Fruit fly (Drosophila melanogaster) whole organism, embryonic: Measurements from ENCODE around the gene enc.
A peak's percentile ranks its signal among the peaks of the same experiment; 100 is the strongest.

Experiments
- ATbp ChIP-seq: fragments of 200-800 bp; sonication (Bioruptor generic); optimal IDR thresholded peaks from 2 replicates; lab custom pipeline; 2017; ENCODE audit warnings: missing biosample characterization, mild to moderate bottlenecking, missing genetic modification characterization, missing genetic modification reagents
- Atf3 ChIP-seq: fragments of 200-800 bp; sonication (Bioruptor generic); optimal IDR thresholded peaks from 3 replicates; lab custom pipeline; 2016; ENCODE audit warnings: missing biosample characterization, missing genetic modification characterization
- Awh ChIP-seq: fragments of 200-800 bp; sonication (Bioruptor generic); IDR thresholded peaks from 2 replicates; pipeline ENCODE4, ENCODE4 v1.3.6; 2022; ENCODE audit warnings: missing biosample characterization, missing genetic modification characterization
- Blimp-1 ChIP-seq: fragments of 200-800 bp; sonication (Bioruptor generic); optimal IDR thresholded peaks from 3 replicates; lab custom pipeline; 2018; ENCODE audit warnings: missing biosample characterization, missing genetic modification characterization, mild to moderate bottlenecking, moderate library complexity, missing genetic modification reagents
- CG10654 ChIP-seq: fragments of 200-800 bp; sonication (Bioruptor generic); optimal IDR thresholded peaks from 2 replicates; lab custom pipeline; 2016; ENCODE audit warnings: missing biosample characterization, missing genetic modification characterization
- CG11093 ChIP-seq: fragments of 200-800 bp; sonication (Bioruptor generic); IDR thresholded peaks from 3 replicates; pipeline ENCODE4 v1.3.6; 2022; ENCODE audit warnings: missing biosample characterization, missing genetic modification characterization
- CG11695 ChIP-seq: fragments of 200-800 bp; sonication (Bioruptor generic); IDR thresholded peaks from 3 replicates; pipeline ENCODE4 v1.3.6; 2022; ENCODE audit warnings: missing biosample characterization, missing genetic modification characterization
- CG12219 ChIP-seq: fragments of 200-800 bp; sonication (Bioruptor generic); optimal IDR thresholded peaks from 3 replicates; lab custom pipeline; 2018; ENCODE audit warnings: missing biosample characterization, mild to moderate bottlenecking, missing genetic modification characterization
- CG12942 ChIP-seq: fragments of 200-800 bp; sonication (Bioruptor generic); optimal IDR thresholded peaks from 3 replicates; lab custom pipeline; 2016; ENCODE audit warnings: missing biosample characterization, missing genetic modification characterization
- CG1603 ChIP-seq: fragments of 200-800 bp; sonication (Bioruptor generic); optimal IDR thresholded peaks from 2 replicates; lab custom pipeline; 2019; ENCODE audit warnings: missing biosample characterization, mild to moderate bottlenecking, missing genetic modification characterization, moderate library complexity
- CG17385 ChIP-seq: fragments of 200-800 bp; sonication (Bioruptor generic); optimal IDR thresholded peaks from 3 replicates; lab custom pipeline; 2018; ENCODE audit warnings: missing biosample characterization, mild to moderate bottlenecking, missing genetic modification characterization
- CG31441 ChIP-seq: fragments of 200-800 bp; sonication (Bioruptor generic); IDR thresholded peaks from 2 replicates; pipeline ENCODE4 v1.3.6; 2022; ENCODE audit warnings: missing biosample characterization, missing genetic modification characterization
- CG3407 ChIP-seq: fragments of 200-800 bp; sonication (Bioruptor generic); optimal IDR thresholded peaks from 2 replicates; lab custom pipeline; 2018; ENCODE audit warnings: missing biosample characterization, mild to moderate bottlenecking, missing genetic modification characterization
- CG3726 ChIP-seq: fragments of 200-800 bp; sonication (Bioruptor generic); IDR thresholded peaks from 3 replicates; pipeline ENCODE4, ENCODE4 v1.3.6; 2022; ENCODE audit warnings: missing biosample characterization, missing genetic modification characterization
- CG6654 ChIP-seq: fragments of 200-800 bp; sonication (Bioruptor generic); optimal IDR thresholded peaks from 2 replicates; lab custom pipeline; 2017; ENCODE audit warnings: missing biosample characterization, mild to moderate bottlenecking, missing genetic modification characterization
- CG8359 ChIP-seq: fragments of 200-800 bp; sonication (Bioruptor generic); optimal IDR thresholded peaks from 2 replicates; lab custom pipeline; 2017; ENCODE audit warnings: missing biosample characterization, mild to moderate bottlenecking, missing genetic modification characterization, borderline replicate concordance
- CG8388 ChIP-seq: fragments of 200-800 bp; sonication (Bioruptor generic); optimal IDR thresholded peaks from 2 replicates; lab custom pipeline; 2019; ENCODE audit warnings: missing biosample characterization, mild to moderate bottlenecking, missing genetic modification characterization, moderate library complexity
- CrebB ChIP-seq: fragments of 200-800 bp; sonication (Bioruptor generic); optimal IDR thresholded peaks from 3 replicates; lab custom pipeline; 2018; ENCODE audit warnings: missing biosample characterization, mild to moderate bottlenecking, missing genetic modification characterization
- Dll ChIP-seq: fragments of 200-800 bp; sonication (Bioruptor generic); IDR thresholded peaks from 4 replicates; pipeline ENCODE4 v1.3.6; 2022; ENCODE audit warnings: missing biosample characterization, missing genetic modification characterization; ENCODE audit not compliant: partially characterized antibody
- Fer2 ChIP-seq: fragments of 200-800 bp; sonication (Bioruptor generic); optimal IDR thresholded peaks from 2 replicates; lab custom pipeline; 2018; ENCODE audit warnings: missing biosample characterization, mild to moderate bottlenecking, missing genetic modification characterization, moderate library complexity
- H2.0 ChIP-seq: fragments of 200-800 bp; sonication (Bioruptor generic); IDR thresholded peaks from 2 replicates; pipeline ENCODE4 v1.3.6; 2022; ENCODE audit warnings: missing biosample characterization, missing genetic modification characterization
- HLH4C ChIP-seq: fragments of 200-800 bp; sonication (Bioruptor generic); IDR thresholded peaks from 3 replicates; pipeline ENCODE4 v1.3.6; 2022; ENCODE audit warnings: missing biosample characterization, missing genetic modification characterization; ENCODE audit not compliant: partially characterized antibody
- Hsf ChIP-seq: fragments of 200-800 bp; sonication (Bioruptor generic); optimal IDR thresholded peaks from 3 replicates; lab custom pipeline; 2016; ENCODE audit warnings: missing biosample characterization, missing genetic modification characterization
- MTF-1 ChIP-seq: fragments of 200-800 bp; sonication (Bioruptor generic); optimal IDR thresholded peaks from 2 replicates; lab custom pipeline; 2018; ENCODE audit warnings: missing biosample characterization, mild to moderate bottlenecking, missing genetic modification characterization, borderline replicate concordance
- Nf-YB ChIP-seq: fragments of 200-800 bp; sonication (Bioruptor generic); optimal IDR thresholded peaks from 3 replicates; lab custom pipeline; 2019; ENCODE audit warnings: missing biosample characterization, mild to moderate bottlenecking, missing genetic modification characterization, moderate library complexity
- PHDP ChIP-seq: fragments of 200-800 bp; sonication (Bioruptor generic); optimal IDR thresholded peaks from 3 replicates; lab custom pipeline; 2018; ENCODE audit warnings: missing biosample characterization, mild to moderate bottlenecking, missing genetic modification characterization, moderate library complexity
- Pdp1 ChIP-seq, 2 experiments: fragments of 200-800 bp; sonication (Bioruptor generic); optimal IDR thresholded peaks; 3 replicates each; lab custom pipeline; 2016; ENCODE audit warnings: missing biosample characterization in 2 of 2, missing genetic modification characterization in 2 of 2, mild to moderate bottlenecking in 1 of 2, moderate library complexity in 1 of 2
- Spps ChIP-seq: fragments of 200-800 bp; sonication (Bioruptor generic); optimal IDR thresholded peaks from 2 replicates; lab custom pipeline; 2018; ENCODE audit warnings: missing biosample characterization, mild to moderate bottlenecking, missing genetic modification characterization
- Stat92E ChIP-seq, 3 experiments: fragments of >200 bp in 2 of 3; fragments of 200-800 bp in 1 of 3; sonication (Bioruptor generic) in 1 of 3; optimal IDR thresholded peaks; 2 replicates each; lab custom pipeline; 2017 to 2019; ENCODE audit warnings: missing biosample characterization in 3 of 3, missing genetic modification characterization in 3 of 3, mild to moderate bottlenecking in 1 of 3, moderate library complexity in 1 of 3
- abd-A ChIP-seq: fragments of 200-800 bp; sonication (Bioruptor generic); optimal IDR thresholded peaks from 3 replicates; lab custom pipeline; 2019; ENCODE audit warnings: missing biosample characterization, mild to moderate bottlenecking, missing genetic modification characterization, moderate library complexity
- az2 ChIP-seq: fragments of 200-800 bp; sonication (Bioruptor generic); optimal IDR thresholded peaks from 3 replicates; lab custom pipeline; 2016; ENCODE audit warnings: missing biosample characterization, missing genetic modification characterization
- chn ChIP-seq: fragments of 200-800 bp; sonication (Bioruptor generic); optimal IDR thresholded peaks from 2 replicates; lab custom pipeline; 2016; ENCODE audit warnings: missing biosample characterization, missing genetic modification characterization
- crol ChIP-seq: fragments of 200-800 bp; sonication (Bioruptor generic); IDR thresholded peaks from 2 replicates; pipeline ENCODE4 v1.3.6; 2022; ENCODE audit warnings: missing biosample characterization, missing genetic modification characterization
- dm ChIP-seq: fragments of 200-800 bp; sonication (Bioruptor generic); optimal IDR thresholded peaks from 3 replicates; lab custom pipeline; 2016; ENCODE audit warnings: missing biosample characterization, missing genetic modification characterization
- dmrt11E ChIP-seq: fragments of 200-800 bp; sonication (Bioruptor generic); optimal IDR thresholded peaks from 3 replicates; lab custom pipeline; 2018; ENCODE audit warnings: missing biosample characterization, mild to moderate bottlenecking, missing genetic modification characterization, moderate library complexity
- dysf ChIP-seq: fragments of 200-800 bp; sonication (Bioruptor generic); IDR thresholded peaks from 3 replicates; pipeline ENCODE4 v1.3.6; 2022; ENCODE audit warnings: missing biosample characterization, missing genetic modification characterization
- grn ChIP-seq: fragments of 200-800 bp; sonication (Bioruptor generic); optimal IDR thresholded peaks from 3 replicates; lab custom pipeline; 2017; ENCODE audit warnings: missing biosample characterization, missing genetic modification characterization
- gt ChIP-seq: fragments of 200-800 bp; sonication (Bioruptor generic); IDR thresholded peaks from 2 replicates; pipeline ENCODE4 v1.3.6; 2022; ENCODE audit warnings: missing biosample characterization, missing genetic modification characterization
- jumu ChIP-seq: fragments of 200-800 bp; sonication (Bioruptor generic); optimal IDR thresholded peaks from 3 replicates; lab custom pipeline; 2016; ENCODE audit warnings: missing biosample characterization, missing genetic modification characterization
- kni ChIP-seq: fragments of 200-800 bp; sonication (Bioruptor generic); optimal IDR thresholded peaks from 3 replicates; lab custom pipeline; 2017; ENCODE audit warnings: mild to moderate bottlenecking, missing biosample characterization, missing genetic modification reagents, missing genetic modification characterization
- knrl ChIP-seq: fragments of 200-800 bp; sonication (Bioruptor generic); IDR thresholded peaks from 3 replicates; pipeline ENCODE4 v1.3.6; 2022; ENCODE audit warnings: missing biosample characterization, missing genetic modification characterization; ENCODE audit not compliant: partially characterized antibody
- lola ChIP-seq, 3 experiments: fragments of >200 bp in 2 of 3; fragments of 200-800 bp in 1 of 3; sonication (Bioruptor generic) in 1 of 3; optimal IDR thresholded peaks; 2 replicates each; lab custom pipeline; 2017 to 2019; ENCODE audit warnings: missing biosample characterization in 3 of 3, missing genetic modification characterization in 3 of 3, mild to moderate bottlenecking in 1 of 3, moderate library complexity in 1 of 3
- nmo ChIP-seq: fragments of 200-800 bp; sonication (Bioruptor generic); optimal IDR thresholded peaks from 2 replicates; lab custom pipeline; 2018; ENCODE audit warnings: missing biosample characterization, mild to moderate bottlenecking, missing genetic modification characterization, moderate library complexity
- pum ChIP-seq: fragments of 200-800 bp; sonication (Bioruptor generic); optimal IDR thresholded peaks from 2 replicates; lab custom pipeline; 2016; ENCODE audit warnings: missing biosample characterization, missing genetic modification characterization
- sim ChIP-seq: fragments of 200-800 bp; sonication (Bioruptor generic); IDR thresholded peaks from 2 replicates; pipeline ENCODE4 v1.3.6; 2022; ENCODE audit warnings: missing biosample characterization, missing genetic modification characterization
- so ChIP-seq: fragments of 200-800 bp; sonication (Bioruptor generic); IDR thresholded peaks from 3 replicates; pipeline ENCODE4 v1.3.6; 2022; ENCODE audit warnings: missing biosample characterization, missing genetic modification characterization
- twi ChIP-seq: fragments of 200-800 bp; optimal IDR thresholded peaks from 2 replicates; lab custom pipeline; 2019; ENCODE audit warnings: missing biosample characterization, mild to moderate bottlenecking, missing genetic modification characterization, moderate library complexity
- vvl ChIP-seq: fragments of 200-800 bp; sonication (Bioruptor generic); IDR thresholded peaks from 2 replicates; pipeline ENCODE4 v1.3.6; 2022; ENCODE audit warnings: missing biosample characterization, missing genetic modification characterization
- zen2 ChIP-seq: fragments of 200-800 bp; sonication (Bioruptor generic); IDR thresholded peaks from 3 replicates; pipeline ENCODE4 v1.3.6; 2022; ENCODE audit warnings: missing biosample characterization, missing genetic modification characterization; ENCODE audit not compliant: partially characterized antibody

Gene enc

DNA sequence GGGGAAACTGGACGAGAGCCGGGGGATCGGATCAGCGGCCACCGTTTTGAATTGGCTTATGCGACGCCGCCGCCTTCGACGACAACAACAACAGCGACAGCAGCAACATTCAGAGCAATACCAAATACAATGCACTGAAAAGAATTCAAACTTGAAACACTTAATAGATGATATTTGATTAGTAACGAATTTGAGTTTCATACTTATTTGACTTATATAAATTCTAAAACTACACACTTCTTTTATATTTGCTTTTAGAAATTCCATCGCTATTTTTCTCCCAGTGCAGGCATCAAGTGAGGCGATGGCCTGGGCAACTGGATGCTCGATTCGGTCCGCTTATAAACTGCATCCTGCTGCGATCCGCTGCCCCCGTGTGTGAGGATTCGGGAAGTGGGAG, 49.5 kb downstream of the enc start (continued):
- TF ChIP-seq Hsf (GFP tag; lab: Kevin White, UChicago) = peak; percentile 23
- TF ChIP-seq vvl = peak; percentile 48; the same call in 1 of the 2 replicates
- peak in 1 of 2 experiments; percentile 9 for TF ChIP-seq Pdp1 (GFP tag; optimal IDR thresholded peaks at IDR 0.05; lab: Kevin White, UChicago)
- peak; percentile 24 for TF ChIP-seq chn (GFP tag; lab: Kevin White, UChicago)
- TF ChIP-seq jumu (GFP tag; lab: Kevin White, UChicago) = peak; percentile 23
- peak; percentile 50 for TF ChIP-seq CG1603 (tag; lab: Kevin White, UChicago)
- TF ChIP-seq CG11695 = 0 out of 3 replicates have a peak, but pooled peaks have one; percentile 23
- peak; percentile 35 for TF ChIP-seq nmo (GFP tag; lab: Kevin White, UChicago)
- no peak for TF ChIP-seq zen2 (GFP tag; lab: Robert Waterston, UW)
- no peak for TF ChIP-seq dysf (GFP tag; lab: Robert Waterston, UW)

DNA sequence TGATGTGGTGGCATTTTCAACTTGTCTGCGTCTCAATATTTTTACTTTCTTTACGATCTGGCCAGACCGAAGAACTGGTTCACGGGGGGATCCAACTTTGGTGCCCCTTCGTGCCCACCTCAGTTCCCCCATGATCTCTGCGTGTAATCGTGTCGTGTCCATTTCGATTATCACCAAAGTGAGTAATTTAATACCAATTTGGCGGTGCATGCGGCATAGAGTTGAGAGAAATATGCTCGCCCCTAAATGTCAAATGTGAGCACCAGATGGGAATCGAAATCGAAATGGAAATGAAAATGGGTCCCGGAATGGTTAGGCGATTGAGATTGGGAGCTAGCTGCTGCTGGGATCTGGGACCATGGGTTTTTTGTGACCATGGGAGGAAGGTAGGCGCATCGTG, 52.8 kb downstream of the enc start:
- no peak for TF ChIP-seq pum (GFP tag; lab: Kevin White, UChicago)
- peak; percentile 42 for TF ChIP-seq Blimp-1 (GFP tag; lab: Kevin White, UChicago)
- peak; percentile 62 for TF ChIP-seq grn (GFP tag; lab: Kevin White, UChicago)
- no peak for TF ChIP-seq CrebB (tag; lab: Kevin White, UChicago)
- TF ChIP-seq MTF-1 (GFP tag; lab: Kevin White, UChicago) = no peak
- TF ChIP-seq Dll (GFP tag; lab: Robert Waterston, UW) = no peak
- TF ChIP-seq dmrt11E (tag; lab: Kevin White, UChicago) = no peak
- TF ChIP-seq Awh = peak; percentile 29; the same call in 1 of the 2 replicates
- no peak for TF ChIP-seq Spps (tag; lab: Kevin White, UChicago)
- TF ChIP-seq crol (GFP tag; lab: Robert Waterston, UW) = 0 out of 2 replicates have a peak, but pooled peaks have one; percentile 30
- TF ChIP-seq HLH4C = no peak
- TF ChIP-seq gt (GFP tag; lab: Robert Waterston, UW) = no peak
- no peak for TF ChIP-seq CG6654 (GFP tag; lab: Kevin White, UChicago)
- TF ChIP-seq CG17385 = no peak
- no peak for TF ChIP-seq knrl
- TF ChIP-seq CG3726 = no peak
- no peak for TF ChIP-seq dm (GFP tag; lab: Kevin White, UChicago)
- TF ChIP-seq CG8359 (GFP tag; lab: Kevin White, UChicago) = no peak
- no peak for TF ChIP-seq CG12942 (GFP tag; lab: Kevin White, UChicago)
- TF ChIP-seq H2.0 = no peak
- TF ChIP-seq CG12219 = no peak
- TF ChIP-seq twi (tag; lab: Kevin White, UChicago) = peak; percentile 30
- TF ChIP-seq Fer2 = no peak
- peak; percentile 90 for TF ChIP-seq abd-A (tag; lab: Kevin White, UChicago)
- TF ChIP-seq Stat92E (GFP tag; optimal IDR thresholded peaks at IDR 0.05; lab: Kevin White, UChicago) = no peak
- TF ChIP-seq Atf3 (GFP tag; lab: Kevin White, UChicago) = no peak
- peak; percentile 53 for TF ChIP-seq kni
- no peak for TF ChIP-seq CG10654 (GFP tag; lab: Kevin White, UChicago)
- TF ChIP-seq, all 482 proteins: peak for 7

DNA sequence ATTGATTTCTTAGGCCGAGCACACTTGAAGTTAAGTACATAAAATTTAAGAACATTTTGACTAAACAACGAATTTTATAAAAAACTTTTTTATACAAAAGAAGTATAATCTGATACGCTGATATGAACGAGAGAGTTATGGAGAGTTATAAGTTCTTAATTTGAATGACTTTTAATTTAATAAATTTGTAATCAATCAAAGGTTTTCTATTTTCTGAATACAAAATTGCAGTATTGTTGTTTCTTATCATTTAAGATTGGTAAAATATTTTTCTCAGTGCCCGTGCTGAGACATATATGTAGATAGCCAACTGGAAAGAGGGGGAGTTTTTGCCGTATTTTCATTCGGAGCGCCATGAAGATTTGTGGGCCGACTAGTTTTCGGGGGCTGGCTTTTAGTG, 54.6 kb downstream of the enc start:
- TF ChIP-seq CG31441 (GFP tag; lab: Robert Waterston, UW) (0 out of 2 replicates have a peak, but pooled peaks have one; percentile 47), CG8388 (GFP tag; lab: Kevin White, UChicago) (peak; percentile 69), Nf-YB (GFP tag; lab: Kevin White, UChicago) (peak; percentile 49), PHDP (peak; percentile 58), Stat92E (GFP tag; optimal IDR thresholded peaks at IDR 0.05; lab: Kevin White, UChicago) (peak in 1 of 3 experiments; percentile 44), sim (no peak), CG11093 (GFP tag; lab: Robert Waterston, UW) (no peak), CG3407 (GFP tag; lab: Kevin White, UChicago) (peak; percentile 22), az2 (GFP tag; lab: Kevin White, UChicago) (peak; percentile 47), ATbp (peak; percentile 15), so (GFP tag; lab: Robert Waterston, UW) (no peak), lola (GFP tag; optimal IDR thresholded peaks at IDR 0.05; lab: Kevin White, UChicago) (peak in 1 of 3 experiments; percentile 88)
